In genomic region chr3R:21205680-21206326, dm6 we compare ENCODE assay signal across 1 fruit fly cellular context.
TF ChIP-seq lines count a peak whose summit lies in the region.

No protein-coding gene starts in this region.

TF ChIP-seq in whole organism, embryonic, 481 proteins besides CTCF, POLR2A, EP300 and RAD21 (continued from another document):
- TF ChIP-seq CG7928 (GFP tag; optimal IDR thresholded peaks at IDR 0.05; lab: Kevin White, UChicago) (no peak), lab (GFP tag; optimal IDR thresholded peaks at IDR 0.05; lab: Kevin White, UChicago) (peak; percentile 22), ttk (GFP tag; IDR thresholded peaks at IDR 0.05; lab: Robert Waterston, UW) (peak; percentile 42), CG18599 (GFP tag; optimal IDR thresholded peaks at IDR 0.05; lab: Kevin White, UChicago) (peak; percentile 11), crol (GFP tag; IDR thresholded peaks at IDR 0.05; lab: Robert Waterston, UW) (peak; percentile 79), CG2678 (tag; optimal IDR thresholded peaks at IDR 0.05; lab: Kevin White, UChicago) (peak; percentile 46), kah (GFP tag; optimal IDR thresholded peaks at IDR 0.05; lab: Kevin White, UChicago) (no peak), lmd (GFP tag; IDR thresholded peaks at IDR 0.05; lab: Robert Waterston, UW) (peak; percentile 41; the same call in 1 of the 2 replicates), CG14667 (GFP tag; IDR thresholded peaks at IDR 0.05; lab: Robert Waterston, UW) (peak; percentile 28; the same call in 1 of the 2 replicates), Med (GFP tag; lab: Kevin White, UChicago) (peak; percentile 79), CG17802 (tag; optimal IDR thresholded peaks at IDR 0.05; lab: Kevin White, UChicago) (peak; percentile 30), dpn (GFP tag; optimal IDR thresholded peaks at IDR 0.05; lab: Kevin White, UChicago) (peak in 1 of 2 experiments; percentile 30), CG5180 (GFP tag; optimal IDR thresholded peaks at IDR 0.05; lab: Kevin White, UChicago) (peak; percentile 32), CG10267 (tag; optimal IDR thresholded peaks at IDR 0.05; lab: Kevin White, UChicago) (peak; percentile 44), sim (GFP tag; IDR thresholded peaks at IDR 0.05; lab: Robert Waterston, UW) (no peak), Aef1 (GFP tag; IDR thresholded peaks at IDR 0.05; lab: Robert Waterston, UW) (peak; percentile 19; the same call in 1 of the 3 replicates), zf30C (GFP tag; optimal IDR thresholded peaks at IDR 0.05; lab: Kevin White, UChicago) (peak; percentile 37), D (optimal IDR thresholded peaks at IDR 0.05; lab: Kevin White, UChicago) (no peak), D (GFP tag; optimal IDR thresholded peaks at IDR 0.05; lab: Kevin White, UChicago) (peak; percentile 64), CG4820 (GFP tag; optimal IDR thresholded peaks at IDR 0.05; lab: Kevin White, UChicago) (peak; percentile 29), chm (GFP tag; IDR thresholded peaks at IDR 0.05; lab: Robert Waterston, UW) (no peak), ssp (GFP tag; IDR thresholded peaks at IDR 0.05; lab: Robert Waterston, UW) (peak; percentile 48; the same call in 1 of the 2 replicates), CG10431 (GFP tag; optimal IDR thresholded peaks at IDR 0.05; lab: Kevin White, UChicago) (peak; percentile 11), CG10366 (GFP tag; IDR thresholded peaks at IDR 0.05; lab: Robert Waterston, UW) (0 out of 2 replicates have a peak, but pooled peaks have one; percentile 12), ewg (GFP tag; optimal IDR thresholded peaks at IDR 0.05; lab: Kevin White, UChicago) (peak; percentile 34), crp (GFP tag; optimal IDR thresholded peaks at IDR 0.05; lab: Kevin White, UChicago) (no peak), Dbx (GFP tag; IDR thresholded peaks at IDR 0.05; lab: Robert Waterston, UW) (no peak), Drgx (GFP tag; IDR thresholded peaks at IDR 0.05; lab: Robert Waterston, UW) (peak; percentile 90), CG11504 (tag; optimal IDR thresholded peaks at IDR 0.05; lab: Kevin White, UChicago) (peak; percentile 68), Xrp1 (GFP tag; IDR thresholded peaks at IDR 0.05; lab: Robert Waterston, UW) (peak; percentile 55; the same call in 1 of the 2 replicates), CG17829 (tag; optimal IDR thresholded peaks at IDR 0.05; lab: Kevin White, UChicago) (peak; percentile 35), HLH3B (GFP tag; IDR thresholded peaks at IDR 0.05; lab: Robert Waterston, UW) (peak; percentile 50; the same call in 1 of the 2 replicates), chn (GFP tag; optimal IDR thresholded peaks at IDR 0.05; lab: Kevin White, UChicago) (peak; percentile 43), CG4707 (GFP tag; optimal IDR thresholded peaks at IDR 0.05; lab: Kevin White, UChicago) (peak; percentile 19), CG13287 (GFP tag; IDR thresholded peaks at IDR 0.05; lab: Robert Waterston, UW; ENCODE audit: partially characterized antibody) (no peak), Pdp1 (GFP tag; optimal IDR thresholded peaks at IDR 0.05; lab: Kevin White, UChicago) (peak in 1 of 2 experiments; percentile 41), Oli (tag; optimal IDR thresholded peaks at IDR 0.05; lab: Kevin White, UChicago) (peak; percentile 49), Awh (GFP tag; IDR thresholded peaks at IDR 0.05; lab: Robert Waterston, UW) (0 out of 2 replicates have a peak, but pooled peaks have one; percentile 35), CG1529 (GFP tag; optimal IDR thresholded peaks at IDR 0.05; lab: Kevin White, UChicago) (peak; percentile 32), pan (optimal IDR thresholded peaks at IDR 0.05; lab: Kevin White, UChicago) (no peak), pan (GFP tag; optimal IDR thresholded peaks at IDR 0.05 in 1 of 2, IDR thresholded peaks at IDR 0.05 in 1 of 2) (peak in 1 of 2 experiments; percentile 66), oc (tag; optimal IDR thresholded peaks at IDR 0.05; lab: Kevin White, UChicago) (peak; percentile 55), slbo (GFP tag; IDR thresholded peaks at IDR 0.05; lab: Robert Waterston, UW) (no peak), Vsx1 (GFP tag; optimal IDR thresholded peaks at IDR 0.05; lab: Kevin White, UChicago) (peak; percentile 13), so (GFP tag; IDR thresholded peaks at IDR 0.05; lab: Robert Waterston, UW) (peak; percentile 50; the same call in 1 of the 3 replicates), pfk (GFP tag; optimal IDR thresholded peaks at IDR 0.05; lab: Kevin White, UChicago) (no peak), ap (GFP tag; IDR thresholded peaks at IDR 0.05; lab: Robert Waterston, UW) (peak; percentile 49), bsh (GFP tag; optimal IDR thresholded peaks at IDR 0.05; lab: Kevin White, UChicago) (peak; percentile 54 to 67), sens-2 (GFP tag; IDR thresholded peaks at IDR 0.05; lab: Robert Waterston, UW) (peak; percentile 19; the same call in 1 of the 2 replicates), CG8924 (tag; optimal IDR thresholded peaks at IDR 0.05; lab: Kevin White, UChicago) (peak; percentile 21), CG7556 (GFP tag; optimal IDR thresholded peaks at IDR 0.05; lab: Kevin White, UChicago) (peak; percentile 60), CG4404 (GFP tag; IDR thresholded peaks at IDR 0.05; lab: Robert Waterston, UW) (no peak), CG15601 (tag; optimal IDR thresholded peaks at IDR 0.05; lab: Kevin White, UChicago) (peak; percentile 29), CG6254 (GFP tag; optimal IDR thresholded peaks at IDR 0.05; lab: Kevin White, UChicago) (peak; percentile 40), CG12104 (GFP tag; optimal IDR thresholded peaks at IDR 0.05; lab: Kevin White, UChicago) (peak; percentile 19), CG17359 (tag; optimal IDR thresholded peaks at IDR 0.05; lab: Kevin White, UChicago) (peak; percentile 63), D19A (tag; optimal IDR thresholded peaks at IDR 0.05; lab: Kevin White, UChicago) (peak; percentile 49), CG8388 (GFP tag; optimal IDR thresholded peaks at IDR 0.05; lab: Kevin White, UChicago) (peak; percentile 52), Max (GFP tag; optimal IDR thresholded peaks at IDR 0.05; lab: Kevin White, UChicago) (peak; percentile 4), nerfin-2 (GFP tag; IDR thresholded peaks at IDR 0.05; lab: Robert Waterston, UW; ENCODE audit: partially characterized antibody) (0 out of 2 replicates have a peak, but pooled peaks have one; percentile 22), unpg (GFP tag; optimal IDR thresholded peaks at IDR 0.05; lab: Kevin White, UChicago) (peak; percentile 14), CG3407 (GFP tag; optimal IDR thresholded peaks at IDR 0.05; lab: Kevin White, UChicago) (peak; percentile 3), CG17328 (GFP tag; IDR thresholded peaks at IDR 0.05; lab: Robert Waterston, UW) (peak; percentile 37; the same call in 1 of the 2 replicates), ken (GFP tag; IDR thresholded peaks at IDR 0.05; lab: Robert Waterston, UW) (peak; percentile 75), CG9437 (GFP tag; optimal IDR thresholded peaks at IDR 0.05; lab: Kevin White, UChicago) (peak; percentile 51), CG32532 (GFP tag; IDR thresholded peaks at IDR 0.05; lab: Robert Waterston, UW) (0 out of 2 replicates have a peak, but pooled peaks have one; percentile 4), CG31441 (GFP tag; IDR thresholded peaks at IDR 0.05; lab: Robert Waterston, UW) (peak; percentile 61), CG30403 (GFP tag; optimal IDR thresholded peaks at IDR 0.05; lab: Kevin White, UChicago) (peak; percentile 41), row (GFP tag; IDR thresholded peaks at IDR 0.05; lab: Robert Waterston, UW) (peak; percentile 43), CG5953 (GFP tag; IDR thresholded peaks at IDR 0.05; lab: Robert Waterston, UW) (peak; percentile 53; the same call in 1 of the 2 replicates), CG8765 (GFP tag; IDR thresholded peaks at IDR 0.05; lab: Robert Waterston, UW) (no peak), Ptx1 (GFP tag; IDR thresholded peaks at IDR 0.05; lab: Robert Waterston, UW) (peak; percentile 52), Blimp-1 (GFP tag; optimal IDR thresholded peaks at IDR 0.05; lab: Kevin White, UChicago) (peak; percentile 66), ems (GFP tag; optimal IDR thresholded peaks at IDR 0.05; lab: Kevin White, UChicago) (peak; percentile 1), Sox100B (GFP tag; optimal IDR thresholded peaks at IDR 0.05; lab: Kevin White, UChicago) (peak; percentile 58), CG12659 (GFP tag; optimal IDR thresholded peaks at IDR 0.05; lab: Kevin White, UChicago) (peak; percentile 24), sc (optimal IDR thresholded peaks at IDR 0.05; lab: Kevin White, UChicago) (no peak), sc (GFP tag; optimal IDR thresholded peaks at IDR 0.05; lab: Kevin White, UChicago) (peak; percentile 25), otp (GFP tag; IDR thresholded peaks at IDR 0.05; lab: Robert Waterston, UW) (0 out of 3 replicates have a peak, but pooled peaks have one; percentile 31), phol (tag; optimal IDR thresholded peaks at IDR 0.05; lab: Kevin White, UChicago) (peak; percentile 59), CG8281 (tag; optimal IDR thresholded peaks at IDR 0.05; lab: Kevin White, UChicago) (peak; percentile 5), toy (GFP tag; IDR thresholded peaks at IDR 0.05; lab: Robert Waterston, UW) (no peak), CG16815 (GFP tag; optimal IDR thresholded peaks at IDR 0.05; lab: Kevin White, UChicago) (no peak), Stat92E (GFP tag; optimal IDR thresholded peaks at IDR 0.05; lab: Kevin White, UChicago) (no peak), E2f1 (GFP tag; IDR thresholded peaks at IDR 0.05; lab: Robert Waterston, UW) (peak; percentile 43; the same call in 1 of the 2 replicates), CG13775 (GFP tag; optimal IDR thresholded peaks at IDR 0.05; lab: Kevin White, UChicago) (peak; percentile 29), Mrtf (GFP tag; IDR thresholded peaks at IDR 0.05; lab: Robert Waterston, UW) (peak; percentile 21; the same call in 1 of the 3 replicates), CG17385 (GFP tag; optimal IDR thresholded peaks at IDR 0.05; lab: Kevin White, UChicago) (peak; percentile 20), stc (GFP tag; IDR thresholded peaks at IDR 0.05; lab: Robert Waterston, UW) (peak; percentile 55; the same call in 1 of the 2 replicates), gce (GFP tag; IDR thresholded peaks at IDR 0.05; lab: Robert Waterston, UW) (peak; percentile 68; the same call in 2 of the 3 replicates), CG18262 (tag; optimal IDR thresholded peaks at IDR 0.05; lab: Kevin White, UChicago) (peak; percentile 71), CG10979 (tag; optimal IDR thresholded peaks at IDR 0.05; lab: Kevin White, UChicago) (peak; percentile 58), Hr3 (GFP tag; optimal IDR thresholded peaks at IDR 0.05; lab: Kevin White, UChicago) (no peak), CG14441 (GFP tag; IDR thresholded peaks at IDR 0.05; lab: Robert Waterston, UW) (peak; percentile 41; the same call in 1 of the 2 replicates), bcd (GFP tag; optimal IDR thresholded peaks at IDR 0.05; lab: Kevin White, UChicago) (peak; percentile 34), grn (GFP tag; optimal IDR thresholded peaks at IDR 0.05; lab: Kevin White, UChicago) (peak; percentile 36), dmrt99B (tag; optimal IDR thresholded peaks at IDR 0.05; lab: Kevin White, UChicago) (peak; percentile 54), B-H1 (GFP tag; IDR thresholded peaks at IDR 0.05; lab: Robert Waterston, UW) (peak; percentile 18; the same call in 1 of the 3 replicates), Xbp1 (GFP tag; optimal IDR thresholded peaks at IDR 0.05; lab: Kevin White, UChicago) (peak; percentile 36)
